Fruit fly (Drosophila melanogaster): Measurements from ENCODE around the gene CG11313.

The CG11313 gene

dm6 chr3R:30765306-30766033, 34.5 kb upstream of the CG11313 start, which contains the start of gene zfh1 (continued):
- peak; percentile 25 for TF ChIP-seq HLHmδ (GFP tag; optimal IDR thresholded peaks at IDR 0.05)
- TF ChIP-seq her (GFP tag; optimal IDR thresholded peaks at IDR 0.05): no peak
- peak; percentile 53 for TF ChIP-seq ERR (GFP tag; optimal IDR thresholded peaks at IDR 0.05)
- TF ChIP-seq CG11398 (GFP tag; optimal IDR thresholded peaks at IDR 0.05): no peak
- TF ChIP-seq CG1024 (GFP tag; IDR thresholded peaks at IDR 0.05): no peak
- TF ChIP-seq H2.0 (GFP tag; IDR thresholded peaks at IDR 0.05): no peak
- no peak for TF ChIP-seq shn (GFP tag; optimal IDR thresholded peaks at IDR 0.05)
- TF ChIP-seq CG4328 (GFP tag; optimal IDR thresholded peaks at IDR 0.05): no peak
- no peak for TF ChIP-seq Dip3 (GFP tag; optimal IDR thresholded peaks at IDR 0.05)
- TF ChIP-seq lilli (GFP tag; optimal IDR thresholded peaks at IDR 0.05): no peak
- no peak for TF ChIP-seq ato (GFP tag; IDR thresholded peaks at IDR 0.05; ENCODE audit: partially characterized antibody)
- no peak for TF ChIP-seq maf-S (GFP tag; optimal IDR thresholded peaks at IDR 0.05)
- peak; percentile 30 for TF ChIP-seq CG1832 (GFP tag; optimal IDR thresholded peaks at IDR 0.05)
- no peak for TF ChIP-seq Meics (GFP tag; optimal IDR thresholded peaks at IDR 0.05)
- no peak for TF ChIP-seq Hr51 (GFP tag; optimal IDR thresholded peaks at IDR 0.05)
- TF ChIP-seq CG17385 (GFP tag; optimal IDR thresholded peaks at IDR 0.05): no peak
- TF ChIP-seq Mes4 (GFP tag; optimal IDR thresholded peaks at IDR 0.05): peak; percentile 19
- no peak for TF ChIP-seq eve (GFP tag; optimal IDR thresholded peaks at IDR 0.05)
- no peak for TF ChIP-seq CG14860 (GFP tag; IDR thresholded peaks at IDR 0.05; ENCODE audit: partially characterized antibody)
- no peak for TF ChIP-seq CG4854 (GFP tag; optimal IDR thresholded peaks at IDR 0.05)
- TF ChIP-seq bsh (GFP tag; optimal IDR thresholded peaks at IDR 0.05): no peak
- TF ChIP-seq insv (GFP tag; optimal IDR thresholded peaks at IDR 0.05): no peak
- peak; percentile 16 for TF ChIP-seq Hmr (GFP tag; optimal IDR thresholded peaks at IDR 0.05)
- no peak for TF ChIP-seq CG13894 (tag; optimal IDR thresholded peaks at IDR 0.05)
- TF ChIP-seq sug (tag; optimal IDR thresholded peaks at IDR 0.05): peak; percentile 8
- no peak for TF ChIP-seq CG13123 (GFP tag; optimal IDR thresholded peaks at IDR 0.05)
- TF ChIP-seq CG30403 (GFP tag; optimal IDR thresholded peaks at IDR 0.05): no peak
- TF ChIP-seq Trl (optimal IDR thresholded peaks at IDR 0.05): peak; percentile 78 to 87
- TF ChIP-seq Trl (GFP tag; optimal IDR thresholded peaks at IDR 0.05): peak; percentile 7
- TF ChIP-seq CG5180 (GFP tag; optimal IDR thresholded peaks at IDR 0.05): peak; percentile 2
- no peak for TF ChIP-seq Doc2 (GFP tag; IDR thresholded peaks at IDR 0.05)
- TF ChIP-seq CG4404 (GFP tag; IDR thresholded peaks at IDR 0.05): no peak
- TF ChIP-seq fd3F (GFP tag; optimal IDR thresholded peaks at IDR 0.05): no peak
- peak; percentile 56 for TF ChIP-seq chn (GFP tag; optimal IDR thresholded peaks at IDR 0.05)
- TF ChIP-seq Stat92E (GFP tag; optimal IDR thresholded peaks at IDR 0.05): peak in 1 of 3 experiments; percentile 38
- no peak for TF ChIP-seq CG1602 (GFP tag; optimal IDR thresholded peaks at IDR 0.05)
- no peak for TF ChIP-seq CG6813 (GFP tag; optimal IDR thresholded peaks at IDR 0.05)
- TF ChIP-seq fru (optimal IDR thresholded peaks at IDR 0.05): no peak
- peak; percentile 7 for TF ChIP-seq scrt (GFP tag; optimal IDR thresholded peaks at IDR 0.05)
- TF ChIP-seq nmo (GFP tag; optimal IDR thresholded peaks at IDR 0.05): no peak
- no peak for TF ChIP-seq gcm2 (GFP tag; optimal IDR thresholded peaks at IDR 0.05)
- TF ChIP-seq pan (optimal IDR thresholded peaks at IDR 0.05): no peak
- peak in 1 of 2 experiments; percentile 29 for TF ChIP-seq pan (GFP tag; optimal IDR thresholded peaks at IDR 0.05 in 1 of 2, IDR thresholded peaks at IDR 0.05 in 1 of 2)
- TF ChIP-seq CG13624 (GFP tag; optimal IDR thresholded peaks at IDR 0.05): peak; percentile 1
- TF ChIP-seq Kr (GFP tag; optimal IDR thresholded peaks at IDR 0.05): no peak
- no peak for TF ChIP-seq CG8924 (tag; optimal IDR thresholded peaks at IDR 0.05)
- TF ChIP-seq B-H2 (GFP tag; optimal IDR thresholded peaks at IDR 0.05): no peak
- TF ChIP-seq CG3995 (GFP tag; optimal IDR thresholded peaks at IDR 0.05): peak; percentile 35
- no peak for TF ChIP-seq cad (GFP tag; optimal IDR thresholded peaks at IDR 0.05)
- no peak for TF ChIP-seq CG3407 (GFP tag; optimal IDR thresholded peaks at IDR 0.05)

Data from whole organism, embryonic.